Worm (Caenorhabditis elegans) whole organism, young adult: ENCODE measurements around the gene srd-40.
A peak's percentile ranks its signal among the peaks of the same experiment; 100 is the strongest.

Experiments used
- B0019.2 ChIP-seq: fragments of 200-800 bp; sonication (Bioruptor generic); conservative IDR thresholded peaks from 2 replicates; pipeline ENCODE4 v1.3.6; 2022; ENCODE audit warnings: missing genetic modification reagents, missing genetic modification characterization, missing compliant biosample characterization
- D2030.7 ChIP-seq: fragments of 200-800 bp; sonication (Bioruptor generic); IDR thresholded peaks from 2 replicates; pipeline ENCODE4 v1.3.6; 2022; ENCODE audit warnings: missing genetic modification reagents, missing genetic modification characterization, missing compliant biosample characterization
- F49E8.2 ChIP-seq: sonication (generic microtip); optimal IDR thresholded peaks from 3 replicates; lab custom pipeline; 2017; ENCODE audit warnings: missing genetic modification characterization, mild to moderate bottlenecking, missing compliant biosample characterization, antibody characterized with exemption, moderate library complexity; ENCODE audit not compliant: insufficient read depth
- F52B5.7 ChIP-seq: sonication (generic microtip); optimal IDR thresholded peaks from 2 replicates; lab custom pipeline; 2016; ENCODE audit warnings: mild to moderate bottlenecking, missing genetic modification characterization, missing compliant biosample characterization
- T07F8.4 ChIP-seq: sonication (generic microtip); optimal IDR thresholded peaks from 2 replicates; lab custom pipeline; 2016; ENCODE audit warnings: mild to moderate bottlenecking, missing genetic modification characterization, moderate library complexity, missing compliant biosample characterization
- ZK185.1 ChIP-seq: sonication (generic microtip); optimal IDR thresholded peaks from 2 replicates; lab custom pipeline; 2016; ENCODE audit warnings: mild to moderate bottlenecking, missing genetic modification characterization, missing compliant biosample characterization; ENCODE audit not compliant: poor library complexity, severe bottlenecking
- aptf-2 ChIP-seq: fragments of 200-800 bp; sonication (Bioruptor generic); conservative IDR thresholded peaks from 2 replicates; pipeline ENCODE4 v1.3.6; 2022; ENCODE audit warnings: missing genetic modification reagents, missing genetic modification characterization, missing compliant biosample characterization
- attf-6 ChIP-seq: fragments of 200-800 bp; sonication (Bioruptor generic); IDR thresholded peaks from 2 replicates; pipeline ENCODE4 v1.3.6; 2022; ENCODE audit warnings: missing genetic modification reagents, missing genetic modification characterization, missing compliant biosample characterization
- bed-2 ChIP-seq: fragments of 200-800 bp; sonication (Bioruptor generic); IDR thresholded peaks from 2 replicates; pipeline ENCODE4 v1.3.6; 2022; ENCODE audit warnings: missing genetic modification reagents, missing genetic modification characterization, missing compliant biosample characterization
- ccch-3 ChIP-seq: fragments of 200-800 bp; sonication (Bioruptor generic); optimal IDR thresholded peaks from 2 replicates; lab custom pipeline; 2018; ENCODE audit warnings: mild to moderate bottlenecking, missing genetic modification characterization, missing compliant biosample characterization
- cebp-2 ChIP-seq: fragments of 200-800 bp; sonication (Bioruptor generic); IDR thresholded peaks from 2 replicates; pipeline ENCODE4 v1.3.6; 2022; ENCODE audit warnings: missing genetic modification characterization, missing compliant biosample characterization
- ceh-27 ChIP-seq: fragments of 200-800 bp; sonication (Bioruptor generic); optimal IDR thresholded peaks from 2 replicates; lab custom pipeline; 2018; ENCODE audit warnings: mild to moderate bottlenecking, missing genetic modification characterization, moderate library complexity, missing compliant biosample characterization
- chd-7 ChIP-seq: sonication (generic microtip); optimal IDR thresholded peaks from 2 replicates; lab custom pipeline; 2016; ENCODE audit warnings: mild to moderate bottlenecking, missing genetic modification characterization, moderate library complexity, missing compliant biosample characterization
- dox-1 ChIP-seq: fragments of 200-800 bp; sonication (Bioruptor generic); IDR thresholded peaks from 2 replicates; pipeline ENCODE4 v1.3.6; 2022; ENCODE audit warnings: missing genetic modification reagents, missing genetic modification characterization, missing compliant biosample characterization
- dpl-1 ChIP-seq: fragments of 150-350 bp; optimal IDR thresholded peaks from 2 replicates; lab custom pipeline; 2014; ENCODE audit warnings: missing biosample characterization, missing genetic modification reagents, missing genetic modification characterization
- ekl-4 ChIP-seq: fragments of 200-800 bp; sonication (Bioruptor generic); IDR thresholded peaks from 2 replicates; pipeline ENCODE4 v1.3.6; 2022; ENCODE audit warnings: missing genetic modification reagents, missing genetic modification characterization, missing compliant biosample characterization
- ets-4 ChIP-seq: fragments of 200-800 bp; sonication (Bioruptor generic); optimal IDR thresholded peaks from 2 replicates; lab custom pipeline; 2018; ENCODE audit warnings: mild to moderate bottlenecking, missing genetic modification characterization, missing compliant biosample characterization
- fkh-3 ChIP-seq: sonication (generic microtip); optimal IDR thresholded peaks from 2 replicates; lab custom pipeline; 2016; ENCODE audit warnings: mild to moderate bottlenecking, missing genetic modification characterization, missing compliant biosample characterization
- him-1 ChIP-seq: sonication (generic microtip); optimal IDR thresholded peaks from 2 replicates; lab custom pipeline; 2016; ENCODE audit warnings: missing genotype, missing genetic modification reagents, missing genetic modification characterization, missing compliant biosample characterization
- hlh-12 ChIP-seq: sonication (generic microtip); optimal IDR thresholded peaks from 2 replicates; lab custom pipeline; 2016; ENCODE audit warnings: missing genetic modification characterization, missing compliant biosample characterization
- hmg-20 ChIP-seq: fragments of 200-800 bp; sonication (Bioruptor generic); IDR thresholded peaks from 2 replicates; pipeline ENCODE4 v1.3.6; 2022; ENCODE audit warnings: missing genetic modification reagents, missing genetic modification characterization, missing compliant biosample characterization
- hrde-1 ChIP-seq: sonication (generic microtip); optimal IDR thresholded peaks from 2 replicates; lab custom pipeline; 2016; ENCODE audit warnings: missing genetic modification characterization, mild to moderate bottlenecking, missing compliant biosample characterization, moderate library complexity, missing genotype, missing genetic modification reagents, borderline replicate concordance
- hsf-1 ChIP-seq: fragments of 200-800 bp; sonication (Bioruptor generic); IDR thresholded peaks from 2 replicates; pipeline ENCODE4 v1.3.6; 2022; ENCODE audit warnings: missing genetic modification reagents, missing genetic modification characterization, missing compliant biosample characterization
- lin-26 ChIP-seq: fragments of 200-800 bp; sonication (Bioruptor generic); IDR thresholded peaks from 2 replicates; pipeline ENCODE4 v1.3.6; 2022; ENCODE audit warnings: missing genetic modification reagents, missing genetic modification characterization, missing compliant biosample characterization
- lir-1 ChIP-seq: fragments of 200-800 bp; sonication (Bioruptor generic); conservative IDR thresholded peaks from 2 replicates; pipeline ENCODE4 v1.3.6; 2022; ENCODE audit warnings: missing genetic modification reagents, missing genetic modification characterization, missing compliant biosample characterization
- madf-10 ChIP-seq: sonication (generic microtip); optimal IDR thresholded peaks from 2 replicates; lab custom pipeline; 2016; ENCODE audit warnings: mild to moderate bottlenecking, missing genetic modification characterization, missing compliant biosample characterization
- madf-8 ChIP-seq: fragments of 200-800 bp; sonication (Bioruptor generic); conservative IDR thresholded peaks from 2 replicates; pipeline ENCODE4 v1.3.6; 2022; ENCODE audit warnings: missing genetic modification reagents, missing genetic modification characterization, missing compliant biosample characterization
- mes-4 ChIP-seq: sonication (generic microtip); optimal IDR thresholded peaks from 2 replicates; lab custom pipeline; 2016; ENCODE audit warnings: missing genotype, missing genetic modification characterization, missing compliant biosample characterization
- mxl-1 ChIP-seq: sonication (generic microtip); optimal IDR thresholded peaks from 2 replicates; lab custom pipeline; 2016; ENCODE audit warnings: missing genetic modification characterization, missing compliant biosample characterization
- nhr-90 ChIP-seq: sonication (generic microtip); optimal IDR thresholded peaks from 2 replicates; lab custom pipeline; 2016; ENCODE audit warnings: missing genotype, mild to moderate bottlenecking, missing genetic modification characterization, missing compliant biosample characterization
- pbrm-1 ChIP-seq: fragments of 200-800 bp; sonication (Bioruptor generic); IDR thresholded peaks from 2 replicates; pipeline ENCODE4 v1.3.6; 2022; ENCODE audit warnings: missing genetic modification reagents, missing genetic modification characterization, missing compliant biosample characterization
- rcor-1 ChIP-seq: fragments of 200-800 bp; sonication (Bioruptor generic); IDR thresholded peaks from 2 replicates; pipeline ENCODE4 v1.3.6; 2022; ENCODE audit warnings: missing genetic modification reagents, missing genetic modification characterization, missing compliant biosample characterization
- rec-8 ChIP-seq, 2 experiments: sonication (generic microtip); optimal IDR thresholded peaks; 2 replicates each; lab custom pipeline; 2016; ENCODE audit warnings: mild to moderate bottlenecking in 2 of 2, missing genetic modification characterization in 2 of 2, missing genetic modification reagents in 2 of 2, missing genotype in 2 of 2, missing biosample characterization in 1 of 2, missing compliant biosample characterization in 1 of 2, moderate library complexity in 1 of 2
- rpc-1 ChIP-seq, 2 experiments: fragments of 150-350 bp in 1 of 2; sonication (generic microtip) in 1 of 2; optimal IDR thresholded peaks; 2 replicates each; lab custom pipeline; 2014 to 2018; ENCODE audit warnings: missing biosample characterization in 1 of 2, missing genetic modification characterization in 1 of 2, missing genetic modification reagents in 1 of 2, missing genotype in 1 of 2
- snpc-1.1 ChIP-seq: sonication (generic microtip); optimal IDR thresholded peaks from 2 replicates; lab custom pipeline; 2017; ENCODE audit warnings: missing genetic modification characterization, mild to moderate bottlenecking, missing compliant biosample characterization, antibody characterized with exemption, moderate library complexity, missing genotype, missing genetic modification reagents; ENCODE audit not compliant: insufficient read depth
- snpc-1.3 ChIP-seq: sonication (generic microtip); optimal IDR thresholded peaks from 2 replicates; lab custom pipeline; 2017; ENCODE audit warnings: missing genetic modification characterization, mild to moderate bottlenecking, missing compliant biosample characterization, antibody characterized with exemption, moderate library complexity, missing genotype, missing genetic modification reagents; ENCODE audit not compliant: insufficient read depth
- snpc-3.4 ChIP-seq: sonication (generic microtip); optimal IDR thresholded peaks from 2 replicates; lab custom pipeline; 2017; ENCODE audit warnings: missing genetic modification characterization, mild to moderate bottlenecking, missing compliant biosample characterization, antibody characterized with exemption, moderate library complexity, missing genotype, missing genetic modification reagents
- snpc-4 ChIP-seq, 5 experiments: fragments of 150-350 bp in 1 of 5; sonication (generic microtip) in 4 of 5; optimal IDR thresholded peaks; 2 replicates each; lab custom pipeline; 2014 to 2018; ENCODE audit warnings: missing genetic modification characterization in 5 of 5, missing biosample characterization in 3 of 5, antibody characterized with exemption in 2 of 5, mild to moderate bottlenecking in 2 of 5, missing compliant biosample characterization in 2 of 5, missing genotype in 2 of 5, moderate library complexity in 2 of 5, missing genetic modification reagents in 1 of 5
- tbp1 ChIP-seq: fragments of 200-800 bp; sonication (Bioruptor generic); optimal IDR thresholded peaks from 2 replicates; lab custom pipeline; 2018; ENCODE audit warnings: mild to moderate bottlenecking, missing genetic modification characterization, missing compliant biosample characterization
- tbx-9 ChIP-seq: sonication (generic microtip); optimal IDR thresholded peaks from 2 replicates; lab custom pipeline; 2016; ENCODE audit warnings: borderline replicate concordance, missing genetic modification characterization, inconsistent platforms, missing compliant biosample characterization
- unc-130 ChIP-seq: sonication (generic microtip); optimal IDR thresholded peaks from 2 replicates; lab custom pipeline; 2016; ENCODE audit warnings: missing genetic modification reagents, missing genetic modification characterization, missing compliant biosample characterization
- ztf-18 ChIP-seq: sonication (generic microtip); optimal IDR thresholded peaks from 2 replicates; lab custom pipeline; 2016; ENCODE audit warnings: missing genotype, mild to moderate bottlenecking, missing genetic modification characterization, missing compliant biosample characterization
- ztf-25 ChIP-seq: fragments of 200-800 bp; sonication (Bioruptor generic); IDR thresholded peaks from 2 replicates; pipeline ENCODE4 v1.3.6; 2022; ENCODE audit warnings: missing genetic modification reagents, missing genetic modification characterization, missing compliant biosample characterization
- ztf-28 ChIP-seq: fragments of 200-800 bp; sonication (Bioruptor generic); IDR thresholded peaks from 2 replicates; pipeline ENCODE4 v1.3.6; 2022; ENCODE audit warnings: missing genetic modification reagents, missing genetic modification characterization, missing compliant biosample characterization
- ztf-3 ChIP-seq: fragments of 200-800 bp; sonication (Bioruptor generic); optimal IDR thresholded peaks from 2 replicates; lab custom pipeline; 2018; ENCODE audit warnings: mild to moderate bottlenecking, missing genetic modification characterization, missing compliant biosample characterization

srd-40 gene

DNA sequence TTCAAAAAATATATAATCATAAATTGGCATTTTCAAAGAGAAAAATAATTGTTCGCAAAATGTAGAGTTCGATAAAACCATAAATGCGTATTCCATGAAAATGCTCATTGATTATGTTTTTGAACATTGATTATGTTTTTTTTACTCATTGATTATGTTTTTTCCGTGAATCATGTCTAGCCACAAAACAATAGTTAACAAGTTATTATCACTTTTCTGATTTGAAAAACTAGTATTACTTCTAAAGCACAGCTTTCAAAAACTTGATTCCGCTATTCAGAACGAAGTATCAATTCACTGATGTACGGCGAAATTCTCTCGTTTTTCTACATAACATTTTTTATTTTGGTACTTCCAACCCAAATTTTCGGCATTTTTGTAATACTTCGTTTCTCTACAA is 12.3 kb downstream of the srd-40 start, which contains the start of gene srd-48:
Gene srd-48 (plus strand): TSS at position 301 of the 400 bp plus-strand sequence.
- no peak for TF ChIP-seq F52B5.7
- TF ChIP-seq aptf-2 (GFP tag; lab: Robert Waterston, UW) = no peak
- TF ChIP-seq hrde-1 = no peak
- no peak for TF ChIP-seq snpc-1.3 (tag; lab: Kevin White, UChicago)
- no peak for TF ChIP-seq attf-6
- no peak for TF ChIP-seq lir-1 (GFP tag; lab: Robert Waterston, UW)
- TF ChIP-seq dpl-1 = no peak
- TF ChIP-seq nhr-90 (tag; lab: Kevin White, UChicago) = no peak
- TF ChIP-seq unc-130 (GFP tag; lab: Kevin White, UChicago) = no peak
- no peak for TF ChIP-seq ekl-4
- TF ChIP-seq B0019.2 (GFP tag; lab: Robert Waterston, UW) = no peak
- TF ChIP-seq fkh-3 (tag; lab: Kevin White, UChicago) = no peak
- no peak for TF ChIP-seq madf-8 (GFP tag; lab: Robert Waterston, UW)
- no peak for TF ChIP-seq D2030.7 (GFP tag; lab: Robert Waterston, UW)
- TF ChIP-seq bed-2 (GFP tag; lab: Robert Waterston, UW) = no peak
- no peak for TF ChIP-seq chd-7
- TF ChIP-seq ztf-28 (GFP tag; lab: Robert Waterston, UW) = no peak
- TF ChIP-seq mes-4 = no peak
- no peak for TF ChIP-seq ztf-3 (GFP tag; lab: Kevin White, UChicago)

DNA sequence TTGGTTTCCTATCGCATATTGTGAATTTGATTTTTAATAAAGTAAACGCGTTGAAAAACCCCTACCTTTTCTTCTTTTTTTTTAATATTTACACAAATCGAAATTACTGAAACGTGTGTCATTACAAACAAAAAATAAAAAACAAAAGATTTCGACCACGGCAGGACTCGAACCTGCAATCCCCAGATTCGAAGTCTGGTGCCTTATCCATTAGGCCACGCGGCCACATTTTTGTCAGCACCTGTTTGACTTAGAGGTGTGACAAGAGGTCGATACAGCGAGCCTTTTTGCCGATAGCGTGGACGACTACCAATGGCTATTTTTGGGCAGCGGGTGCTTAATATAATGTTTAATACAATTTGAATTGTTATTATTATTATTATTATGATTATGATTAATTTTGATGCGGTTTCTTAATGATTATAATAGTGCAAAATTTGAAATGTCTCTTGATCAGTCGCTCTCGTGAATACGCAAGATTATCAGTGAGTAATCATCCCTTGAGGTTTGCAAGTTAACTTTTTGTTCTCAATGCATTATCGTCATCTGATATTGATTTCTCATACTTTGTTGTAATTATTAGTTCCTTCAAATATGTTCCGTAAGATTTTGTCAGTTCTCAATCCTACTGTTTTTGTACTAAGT is 14.4 kb downstream of the srd-40 start, which contains the start of gene srd-44:
Gene srd-44 (plus strand): TSS at position 595 of the 645 bp plus-strand sequence.
- TF ChIP-seq hsf-1 (GFP tag; lab: Robert Waterston, UW) (no peak), ZK185.1 (peak; percentile 83), ceh-27 (no peak), ztf-18 (tag; lab: Kevin White, UChicago) (peak; percentile 30), hlh-12 (tag; lab: Kevin White, UChicago) (no peak), mxl-1 (peak; percentile 48), rec-8 (tag; optimal IDR thresholded peaks at IDR 0.05; lab: Kevin White, UChicago) (peak; percentile 42 to 56), cebp-2 (GFP tag; lab: Robert Waterston, UW) (no peak), snpc-4 (GFP tag; optimal IDR thresholded peaks at IDR 0.05; lab: Kevin White, UChicago) (peak; percentile 56), snpc-4 (tag; optimal IDR thresholded peaks at IDR 0.05; lab: Kevin White, UChicago) (no peak), lin-26 (GFP tag; lab: Robert Waterston, UW) (peak; percentile 86), pbrm-1 (peak; percentile 83), dox-1 (GFP tag; lab: Robert Waterston, UW) (no peak; the same call in 1 of the 2 replicates), ztf-28 (GFP tag; lab: Robert Waterston, UW) (no peak), rcor-1 (GFP tag; lab: Robert Waterston, UW) (peak; percentile 62; the same call in 1 of the 2 replicates), him-1 (tag; lab: Kevin White, UChicago) (peak; percentile 72), nhr-90 (tag; lab: Kevin White, UChicago) (peak; percentile 58), ets-4 (GFP tag; lab: Kevin White, UChicago) (no peak), ztf-25 (GFP tag; lab: Robert Waterston, UW) (0 out of 2 replicates have a peak, but pooled peaks have one; percentile 76), unc-130 (GFP tag; lab: Kevin White, UChicago) (peak; percentile 18), tbp1 (GFP tag; lab: Kevin White, UChicago) (peak; percentile 95), ccch-3 (GFP tag; lab: Kevin White, UChicago) (no peak), tbx-9 (tag; lab: Kevin White, UChicago) (no peak), T07F8.4 (peak; percentile 52), hmg-20 (GFP tag; lab: Robert Waterston, UW) (peak; percentile 60; the same call in 1 of the 2 replicates), madf-10 (tag; lab: Kevin White, UChicago) (peak; percentile 36), F49E8.2 (tag; lab: Kevin White, UChicago) (no peak), snpc-1.1 (tag; lab: Kevin White, UChicago) (peak; percentile 18), snpc-3.4 (tag; lab: Kevin White, UChicago) (peak; percentile 40), rpc-1 (optimal IDR thresholded peaks at IDR 0.05; lab: Kevin White, UChicago) (peak; percentile 72), rpc-1 (tag; optimal IDR thresholded peaks at IDR 0.05; lab: Kevin White, UChicago) (peak; percentile 85)
